Worm (Caenorhabditis elegans) whole organism, midembryonic: ENCODE results near the gene top-3.

Experiments
- T22C8.4 ChIP-seq: fragments of 200-800 bp; sonication (Bioruptor generic); IDR thresholded peaks from 2 replicates; pipeline ENCODE4 v1.3.6; 2022; ENCODE audit warnings: missing genetic modification characterization, missing compliant biosample characterization
- flt-1 ChIP-seq: fragments of 200-800 bp; sonication (Bioruptor generic); IDR thresholded peaks from 2 replicates; pipeline ENCODE4 v1.3.6; 2022; ENCODE audit warnings: missing genetic modification characterization, missing compliant biosample characterization
- ref-1 ChIP-seq: fragments of 200-800 bp; sonication (Bioruptor generic); conservative IDR thresholded peaks from 2 replicates; pipeline ENCODE4 v1.3.6; 2022; ENCODE audit warnings: missing genetic modification reagents, missing genetic modification characterization, missing compliant biosample characterization
- ztf-29 ChIP-seq: fragments of 200-800 bp; sonication (Bioruptor generic); IDR thresholded peaks from 2 replicates; pipeline ENCODE4 v1.3.6; 2022; ENCODE audit warnings: missing genetic modification reagents, missing genetic modification characterization, missing compliant biosample characterization

DNA sequence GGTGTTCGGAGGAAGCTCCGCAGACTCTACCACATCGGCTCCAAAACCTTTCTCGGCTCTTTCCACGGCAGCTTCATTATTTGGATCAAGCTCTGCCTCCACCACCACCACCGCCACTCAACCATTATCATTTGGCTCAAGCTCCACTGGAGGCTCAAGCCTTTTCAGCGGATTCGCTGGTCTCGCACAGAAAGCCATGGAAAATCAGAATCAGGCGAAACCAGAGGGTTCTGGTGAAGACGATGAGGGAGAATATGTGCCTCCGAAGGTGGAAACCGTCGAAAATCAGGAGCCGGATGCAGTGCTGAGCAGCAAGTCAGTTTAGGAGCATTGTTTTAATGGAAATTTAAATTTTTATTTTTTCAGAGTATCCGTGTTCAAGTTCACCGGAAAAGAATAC lies 42.9 kb downstream of the top-3 start:
- TF ChIP-seq T22C8.4 (GFP tag; lab: Robert Waterston, UW) (no peak), ztf-29 (GFP tag; lab: Robert Waterston, UW) (no peak), ref-1 (GFP tag; lab: Robert Waterston, UW) (no peak), flt-1 (GFP tag; lab: Robert Waterston, UW) (no peak)
